Worm (Caenorhabditis elegans) whole organism, young adult: ENCODE results near the gene eea-1.

Source experiments
- F10E7.11 ChIP-seq: sonication (generic microtip); optimal IDR thresholded peaks from 2 replicates; lab custom pipeline; 2017; ENCODE audit warnings: mild to moderate bottlenecking, missing genetic modification characterization, moderate library complexity, missing compliant biosample characterization
- ama-1 ChIP-seq, 3 experiments: fragments of 150-350 bp in 1 of 3; sonication (generic microtip) in 2 of 3; optimal IDR thresholded peaks; 2 replicates each; lab custom pipeline; 2014 to 2018; ENCODE audit warnings: missing biosample characterization in 2 of 3, missing genetic modification characterization in 2 of 3, missing genetic modification reagents in 2 of 3
- athp-1 ChIP-seq: sonication (generic microtip); optimal IDR thresholded peaks from 2 replicates; lab custom pipeline; 2017; ENCODE audit warnings: mild to moderate bottlenecking, missing genetic modification characterization, missing compliant biosample characterization
- bed-2 ChIP-seq: fragments of 200-800 bp; sonication (Bioruptor generic); IDR thresholded peaks from 2 replicates; pipeline ENCODE4 v1.3.6; 2022; ENCODE audit warnings: missing genetic modification reagents, missing genetic modification characterization, missing compliant biosample characterization
- madf-10 ChIP-seq: sonication (generic microtip); optimal IDR thresholded peaks from 2 replicates; lab custom pipeline; 2016; ENCODE audit warnings: mild to moderate bottlenecking, missing genetic modification characterization, missing compliant biosample characterization
- unc-62 ChIP-seq: fragments of 150-350 bp; optimal IDR thresholded peaks from 2 replicates; lab custom pipeline; 2014; ENCODE audit warnings: missing biosample characterization, missing genetic modification reagents, missing genetic modification characterization
- zim-3 ChIP-seq: sonication (generic microtip); optimal IDR thresholded peaks from 2 replicates; lab custom pipeline; 2017; ENCODE audit warnings: mild to moderate bottlenecking, missing genetic modification characterization, moderate library complexity, missing compliant biosample characterization

DNA sequence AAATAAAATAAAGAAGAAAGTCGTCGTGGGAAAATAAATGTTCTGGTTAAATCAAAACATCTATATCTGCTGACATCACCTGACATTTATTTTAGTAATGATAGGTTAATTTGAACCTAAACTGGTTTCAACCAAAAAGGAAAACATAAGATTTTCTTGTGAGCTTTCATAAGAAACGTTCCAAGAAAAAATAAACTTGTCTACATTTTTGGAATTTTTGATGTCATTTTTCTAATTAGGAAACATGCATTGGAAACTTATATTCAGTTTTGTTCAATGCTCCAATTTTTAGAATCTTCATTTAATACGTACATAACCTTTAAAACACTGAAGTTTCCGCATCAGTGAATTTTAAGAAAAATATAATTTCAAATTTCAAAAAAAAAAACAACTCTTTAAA, 11.4 kb downstream of the eea-1 start:
- no peak for TF ChIP-seq madf-10
- TF ChIP-seq bed-2 (GFP tag; lab: Robert Waterston, UW), result no peak
- no peak for TF ChIP-seq F10E7.11 (tag; lab: Kevin White, UChicago)
- no peak for TF ChIP-seq athp-1 (tag; lab: Kevin White, UChicago)
- no peak for TF ChIP-seq zim-3
- no peak for TF ChIP-seq unc-62
- TF ChIP-seq ama-1 (optimal IDR thresholded peaks at IDR 0.05; lab: Kevin White, UChicago), result no peak
- no peak for TF ChIP-seq ama-1 (GFP tag; optimal IDR thresholded peaks at IDR 0.05; lab: Kevin White, UChicago)
